Worm (Caenorhabditis elegans): ENCODE measurements around the gene F25H9.7.
A peak's percentile ranks its signal among the peaks of the same experiment; 100 is the strongest.

The F25H9.7 gene

DNA sequence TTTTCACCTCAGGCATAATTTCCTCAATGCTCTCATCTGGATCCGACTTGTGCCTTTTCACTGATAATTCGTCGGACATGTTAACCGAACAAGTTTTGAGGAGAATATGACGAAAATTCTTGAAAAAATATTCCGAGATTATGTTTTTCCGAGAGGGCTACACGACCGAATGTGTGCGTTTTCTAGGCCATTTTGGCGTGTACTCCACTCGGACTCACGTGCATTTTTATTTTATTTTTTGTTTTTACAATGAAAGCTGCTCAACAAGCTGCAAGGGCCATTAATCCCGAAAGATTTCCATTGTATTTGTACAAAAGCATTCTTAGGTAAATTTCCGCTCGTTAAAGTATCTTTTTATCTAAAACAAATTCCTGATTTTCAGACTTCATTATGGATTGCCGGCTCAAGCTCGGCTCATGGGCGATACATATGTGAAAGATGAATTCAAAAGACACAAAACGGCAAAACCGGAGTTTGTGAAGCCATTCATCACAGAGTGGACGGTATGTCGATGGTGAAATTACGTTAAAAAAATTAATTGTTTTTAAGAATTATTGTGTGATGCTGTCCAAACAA is at the start of gene F25H9.7, which contains the start of gene F25H9.6:
F25H9.7 (plus strand) TSS at position 187 of the 576 bp plus-strand sequence.
F25H9.6 (minus strand) TSS at position 172 of the 576 bp plus-strand sequence.
- peak; percentile 41 for TF ChIP-seq sdc-2 (tag; optimal IDR thresholded peaks at IDR 0.05)
- TF ChIP-seq zip-5 (tag; optimal IDR thresholded peaks at IDR 0.05) = peak; percentile 91
- no peak for TF ChIP-seq nhr-11 (tag; optimal IDR thresholded peaks at IDR 0.05)
- TF ChIP-seq pag-3 (tag; optimal IDR thresholded peaks at IDR 0.05; ENCODE audit: borderline replicate concordance) = peak; percentile 17
- no peak for TF ChIP-seq K02D7.2 (tag; optimal IDR thresholded peaks at IDR 0.05)
- TF ChIP-seq hlh-13 (GFP tag; optimal IDR thresholded peaks at IDR 0.05) = no peak
- TF ChIP-seq gmeb-2 (tag; optimal IDR thresholded peaks at IDR 0.05) = no peak
- no peak for TF ChIP-seq unc-3 (GFP tag; conservative IDR thresholded peaks at IDR 0.05)
- TF ChIP-seq unc-3 (tag; optimal IDR thresholded peaks at IDR 0.05) = no peak
- peak; percentile 54 for TF ChIP-seq unc-86 (tag; optimal IDR thresholded peaks at IDR 0.05)
- TF ChIP-seq eyg-1 (tag; optimal IDR thresholded peaks at IDR 0.05) = peak; percentile 56
- no peak for TF ChIP-seq Y22D7AL.16 (tag; optimal IDR thresholded peaks at IDR 0.05)
- no peak for TF ChIP-seq fkh-10 (GFP tag; optimal IDR thresholded peaks at IDR 0.05)
- no peak for TF ChIP-seq pax-1 (tag; optimal IDR thresholded peaks at IDR 0.05)
- peak; percentile 76 for TF ChIP-seq ceh-14 (tag; optimal IDR thresholded peaks at IDR 0.05)
- peak; percentile 7 for TF ChIP-seq syd-9 (tag; optimal IDR thresholded peaks at IDR 0.05)
- TF ChIP-seq sox-2 (GFP tag; IDR thresholded peaks at IDR 0.05) = no peak
- TF ChIP-seq ceh-31 (tag; optimal IDR thresholded peaks at IDR 0.05) = peak; percentile 98
- TF ChIP-seq ceh-24 (tag; optimal IDR thresholded peaks at IDR 0.05) = no peak
- peak; percentile 94 for TF ChIP-seq ref-2 (tag; optimal IDR thresholded peaks at IDR 0.05)
- TF ChIP-seq hlh-8 (tag; optimal IDR thresholded peaks at IDR 0.05) = peak; percentile 92
- no peak for TF ChIP-seq T23F11.4 (GFP tag; optimal IDR thresholded peaks at IDR 0.05)
- peak; percentile 97 for TF ChIP-seq ceh-2 (tag; optimal IDR thresholded peaks at IDR 0.05)
- peak; percentile 52 for TF ChIP-seq hlh-6 (tag; optimal IDR thresholded peaks at IDR 0.05)
- no peak for TF ChIP-seq elt-4 (tag; optimal IDR thresholded peaks at IDR 0.05)
- TF ChIP-seq ttx-3 (tag; optimal IDR thresholded peaks at IDR 0.05) = peak; percentile 28
- no peak for TF ChIP-seq pros-1 (tag; optimal IDR thresholded peaks at IDR 0.05)
- no peak for TF ChIP-seq pha-2 (tag; optimal IDR thresholded peaks at IDR 0.05)
- no peak for TF ChIP-seq K09A11.1 (tag; optimal IDR thresholded peaks at IDR 0.05; ENCODE audit: insufficient read depth)
- no peak for TF ChIP-seq ceh-45 (GFP tag; IDR thresholded peaks at IDR 0.05)
- peak; percentile 12 for TF ChIP-seq nfya-1 (tag; optimal IDR thresholded peaks at IDR 0.05)
- TF ChIP-seq ceh-19 (GFP tag; optimal IDR thresholded peaks at IDR 0.05) = no peak
- peak; percentile 53 for TF ChIP-seq ahr-1 (tag; optimal IDR thresholded peaks at IDR 0.05)
- TF ChIP-seq C38D4.7 (GFP tag; optimal IDR thresholded peaks at IDR 0.05) = no peak
- TF ChIP-seq ets-4 (tag; optimal IDR thresholded peaks at IDR 0.05) = peak; percentile 96
- TF ChIP-seq ceh-48 (tag; optimal IDR thresholded peaks at IDR 0.05) = no peak
- TF ChIP-seq madf-2 (tag; optimal IDR thresholded peaks at IDR 0.05) = no peak
- TF ChIP-seq pha-4 (tag; optimal IDR thresholded peaks at IDR 0.05) = no peak
- TF ChIP-seq fax-1 (tag; optimal IDR thresholded peaks at IDR 0.05) = peak; percentile 79
- TF ChIP-seq unc-42 (tag; optimal IDR thresholded peaks at IDR 0.05) = peak; percentile 42
- TF ChIP-seq hlh-15 (tag; optimal IDR thresholded peaks at IDR 0.05) = peak; percentile 71
- TF ChIP-seq npax-4 (tag; optimal IDR thresholded peaks at IDR 0.05) = no peak
- peak; percentile 86 for TF ChIP-seq lim-6 (tag; optimal IDR thresholded peaks at IDR 0.05)
- TF ChIP-seq fkh-6 (tag; optimal IDR thresholded peaks at IDR 0.05) = peak; percentile 76
- TF ChIP-seq rnt-1 (tag; optimal IDR thresholded peaks at IDR 0.05) = peak; percentile 88
- no peak for TF ChIP-seq dve-1 (tag; optimal IDR thresholded peaks at IDR 0.05)
- TF ChIP-seq elt-2 (tag; optimal IDR thresholded peaks at IDR 0.05) = peak; percentile 64
- TF ChIP-seq ama-1 (optimal IDR thresholded peaks at IDR 0.05) = no peak
- peak; percentile 80 for TF ChIP-seq F13H6.1 (tag; optimal IDR thresholded peaks at IDR 0.05)
- TF ChIP-seq hlh-30 (tag; optimal IDR thresholded peaks at IDR 0.05; ENCODE audit: insufficient read depth) = peak; percentile 68
- peak; percentile 98 for TF ChIP-seq C08G9.2 (tag; optimal IDR thresholded peaks at IDR 0.05)
- TF ChIP-seq ztf-16 (tag; optimal IDR thresholded peaks at IDR 0.05) = peak; percentile 54
- no peak for TF ChIP-seq ceh-9 (tag; optimal IDR thresholded peaks at IDR 0.05)

All from whole organism, late embryonic.